Worm (Caenorhabditis elegans): ENCODE results near the gene srw-33.

- TF ChIP-seq ceh-36 (tag; optimal IDR thresholded peaks at IDR 0.05) (no peak), flt-1 (GFP tag; IDR thresholded peaks at IDR 0.05) (no peak), F13C5.2 (tag; optimal IDR thresholded peaks at IDR 0.05) (no peak), ama-1 (optimal IDR thresholded peaks at IDR 0.05) (no peak), sea-1 (GFP tag; conservative IDR thresholded peaks at IDR 0.05) (no peak), ets-7 (tag; optimal IDR thresholded peaks at IDR 0.05) (no peak)
These were observed 27.7 kb downstream of the srw-33 start, which contains the start of gene fbxa-104 for ce11 chrV:15423601-15424000.

Measured in whole organism, early embryonic.